Fruit fly (Drosophila melanogaster) S2 (cell line): ENCODE measurements around the gene Muc14A.

Source experiments
- CG8478 ChIP-seq: fragments of >200 bp; optimal IDR thresholded peaks from 2 replicates; lab custom pipeline; 2018
- CTCF ChIP-seq, 2 experiments: fragments of >200 bp; optimal IDR thresholded peaks; 2 replicates each; lab custom pipeline; 2018

dm6 chrX:16096488-16096887 lies 87.6 kb downstream of the Muc14A start:
- TF ChIP-seq CTCF (optimal IDR thresholded peaks at IDR 0.05; lab: Kevin White, UChicago) (peak; percentile 51 to 71), CG8478 (lab: Kevin White, UChicago) (no peak)
